Worm (Caenorhabditis elegans) whole organism, L4 larva: ENCODE results near the gene inft-2.

Experiments used
- F10B5.3 ChIP-seq: sonication (generic microtip); optimal IDR thresholded peaks from 2 replicates; lab custom pipeline; 2016; ENCODE audit warnings: mild to moderate bottlenecking, missing genetic modification characterization, missing compliant biosample characterization
- F37D6.2 ChIP-seq: sonication (generic microtip); optimal IDR thresholded peaks from 2 replicates; lab custom pipeline; 2016; ENCODE audit warnings: mild to moderate bottlenecking, missing genetic modification characterization, missing compliant biosample characterization
- F44E2.7 ChIP-seq: fragments of 200-800 bp; sonication (Bioruptor generic); IDR thresholded peaks from 2 replicates; pipeline ENCODE4 v2.1.2; 2022; ENCODE audit warnings: missing genetic modification characterization, missing compliant biosample characterization
- Y48G9A.11 ChIP-seq: fragments of 200-800 bp; sonication (Bioruptor generic); IDR thresholded peaks from 2 replicates; pipeline ENCODE4 v1.3.6; 2022; ENCODE audit warnings: missing genetic modification reagents, missing genetic modification characterization, missing compliant biosample characterization
- ZK337.2 ChIP-seq: fragments of 200-800 bp; sonication (Bioruptor generic); IDR thresholded peaks from 2 replicates; pipeline ENCODE4 v1.3.6; 2022; ENCODE audit warnings: missing genetic modification reagents, missing genetic modification characterization, missing compliant biosample characterization
- ZK546.5 ChIP-seq, 2 experiments: sonication (generic microtip); optimal IDR thresholded peaks; 2 replicates each; lab custom pipeline; 2017; ENCODE audit warnings: missing biosample characterization in 2 of 2, missing genetic modification characterization in 2 of 2
- aly-2 ChIP-seq: sonication (generic microtip); optimal IDR thresholded peaks from 2 replicates; lab custom pipeline; 2018; ENCODE audit warnings: missing biosample characterization, missing genetic modification characterization
- ama-1 ChIP-seq: fragments of 150-350 bp; optimal IDR thresholded peaks from 2 replicates; lab custom pipeline; 2014; ENCODE audit warnings: inconsistent platforms, mixed read lengths
- arid-1 ChIP-seq: fragments of 200-800 bp; sonication (Bioruptor generic); conservative IDR thresholded peaks from 2 replicates; pipeline ENCODE4 v1.3.6; 2022; ENCODE audit warnings: missing genetic modification reagents, missing genetic modification characterization, missing compliant biosample characterization
- attf-4 ChIP-seq: sonication (generic microtip); optimal IDR thresholded peaks from 3 replicates; lab custom pipeline; 2017; ENCODE audit warnings: missing biosample characterization, missing genetic modification characterization
- ceh-28 ChIP-seq: fragments of 150-350 bp; optimal IDR thresholded peaks from 2 replicates; lab custom pipeline; 2014; ENCODE audit warnings: missing biosample characterization, missing genetic modification reagents, missing genetic modification characterization
- ceh-62 ChIP-seq: sonication (generic microtip); optimal IDR thresholded peaks from 2 replicates; lab custom pipeline; 2017; ENCODE audit warnings: missing biosample characterization, missing genetic modification characterization
- daf-12 ChIP-seq: fragments of 150-350 bp; optimal IDR thresholded peaks from 2 replicates; lab custom pipeline; 2014; ENCODE audit warnings: missing biosample characterization, missing genetic modification reagents, missing genetic modification characterization
- daf-16 ChIP-seq, 3 experiments: sonication (generic microtip); optimal IDR thresholded peaks; 2 replicates each; lab custom pipeline; 2016 to 2017; ENCODE audit warnings: missing genetic modification characterization in 3 of 3, missing genetic modification reagents in 3 of 3, mild to moderate bottlenecking in 2 of 3, missing compliant biosample characterization in 2 of 3, missing biosample characterization in 1 of 3, moderate library complexity in 1 of 3
- daf-19 ChIP-seq: fragments of 200-800 bp; sonication (Bioruptor generic); conservative IDR thresholded peaks from 2 replicates; pipeline ENCODE4 v1.3.6; 2022; ENCODE audit warnings: missing genetic modification characterization, missing compliant biosample characterization
- dmd-6 ChIP-seq: fragments of 200-800 bp; sonication (Bioruptor generic); IDR thresholded peaks from 2 replicates; pipeline ENCODE4 v1.3.6; 2022; ENCODE audit warnings: missing genetic modification reagents, missing genetic modification characterization, missing compliant biosample characterization
- dmd-9 ChIP-seq: fragments of 200-800 bp; sonication (Bioruptor generic); IDR thresholded peaks from 2 replicates; pipeline ENCODE4 v1.3.6; 2022; ENCODE audit warnings: missing genetic modification reagents, missing genetic modification characterization, missing compliant biosample characterization
- dpl-1 ChIP-seq: fragments of 150-350 bp; optimal IDR thresholded peaks from 2 replicates; lab custom pipeline; 2014; ENCODE audit warnings: missing biosample characterization, missing genetic modification reagents, missing genetic modification characterization
- dve-1 ChIP-seq: sonication (generic microtip); optimal IDR thresholded peaks from 2 replicates; lab custom pipeline; 2017; ENCODE audit warnings: antibody characterized with exemption, mild to moderate bottlenecking, missing genetic modification characterization, missing compliant biosample characterization; ENCODE audit not compliant: insufficient read depth
- fos-1 ChIP-seq: fragments of 150-350 bp; optimal IDR thresholded peaks from 2 replicates; lab custom pipeline; 2014; ENCODE audit warnings: missing biosample characterization, missing genetic modification characterization
- gei-8 ChIP-seq: fragments of 200-800 bp; sonication (Bioruptor generic); optimal IDR thresholded peaks from 2 replicates; lab custom pipeline; 2018; ENCODE audit warnings: mild to moderate bottlenecking, missing genetic modification characterization, missing compliant biosample characterization
- hlh-11 ChIP-seq: fragments of 200-800 bp; sonication (Bioruptor generic); optimal IDR thresholded peaks from 2 replicates; lab custom pipeline; 2018; ENCODE audit warnings: mild to moderate bottlenecking, missing genetic modification characterization, missing compliant biosample characterization
- jun-1 ChIP-seq: fragments of 150-350 bp; optimal IDR thresholded peaks from 2 replicates; lab custom pipeline; 2014; ENCODE audit warnings: missing biosample characterization, missing genetic modification reagents, missing genetic modification characterization
- lim-7 ChIP-seq: fragments of 200-800 bp; sonication (Bioruptor generic); IDR thresholded peaks from 2 replicates; pipeline ENCODE4 v1.3.6; 2022; ENCODE audit warnings: missing genetic modification characterization, missing compliant biosample characterization
- lin-15B ChIP-seq: fragments of 150-350 bp; sonication (generic microtip); optimal IDR thresholded peaks from 3 replicates; lab custom pipeline; 2014; ENCODE audit warnings: missing biosample characterization, missing genetic modification characterization
- lin-39 ChIP-seq: fragments of 150-350 bp; optimal IDR thresholded peaks from 2 replicates; lab custom pipeline; 2014; ENCODE audit warnings: missing biosample characterization, missing genetic modification reagents, missing genetic modification characterization
- lsy-2 ChIP-seq, 2 experiments: fragments of 150-350 bp in 1 of 2; sonication (generic microtip) in 1 of 2; optimal IDR thresholded peaks; 2 replicates each; lab custom pipeline; 2014 to 2017; ENCODE audit warnings: missing biosample characterization in 2 of 2, missing genetic modification characterization in 2 of 2
- madf-5 ChIP-seq, 2 experiments: fragments of 200-800 bp; sonication (Bioruptor generic); IDR thresholded peaks; 2 replicates each; pipeline ENCODE4 v1.3.6; 2022; ENCODE audit warnings: missing compliant biosample characterization in 2 of 2, missing genetic modification characterization in 2 of 2
- madf-9 ChIP-seq: fragments of 200-800 bp; sonication (Bioruptor generic); conservative IDR thresholded peaks from 2 replicates; pipeline ENCODE4 v1.3.6; 2022; ENCODE audit warnings: missing genetic modification reagents, missing genetic modification characterization, missing compliant biosample characterization
- mdt-29 ChIP-seq: fragments of 200-800 bp; sonication (Bioruptor generic); IDR thresholded peaks from 2 replicates; pipeline ENCODE4 v1.3.6; 2022; ENCODE audit warnings: missing genetic modification reagents, missing genetic modification characterization, missing compliant biosample characterization
- mes-2 ChIP-seq: sonication (generic microtip); optimal IDR thresholded peaks from 2 replicates; lab custom pipeline; 2016; ENCODE audit warnings: missing genotype, mild to moderate bottlenecking, missing genetic modification characterization, missing compliant biosample characterization; ENCODE audit not compliant: poor library complexity, severe bottlenecking
- mxl-3 ChIP-seq: fragments of 200-800 bp; sonication (Bioruptor generic); optimal IDR thresholded peaks from 2 replicates; lab custom pipeline; 2018; ENCODE audit warnings: mild to moderate bottlenecking, missing genetic modification characterization, missing compliant biosample characterization
- nhr-10 ChIP-seq: fragments of 150-350 bp; optimal IDR thresholded peaks from 2 replicates; lab custom pipeline; 2014; ENCODE audit warnings: missing biosample characterization, missing genetic modification characterization
- nhr-11 ChIP-seq: fragments of 150-350 bp; optimal IDR thresholded peaks from 2 replicates; lab custom pipeline; 2014; ENCODE audit warnings: missing biosample characterization, missing genetic modification characterization
- nhr-28 ChIP-seq: fragments of 150-350 bp; optimal IDR thresholded peaks from 2 replicates; lab custom pipeline; 2014; ENCODE audit warnings: missing biosample characterization, missing genetic modification characterization
- nhr-42 ChIP-seq: fragments of 200-800 bp; sonication (Bioruptor generic); IDR thresholded peaks from 2 replicates; pipeline ENCODE4 v1.3.6; 2022; ENCODE audit warnings: missing genetic modification characterization, missing compliant biosample characterization
- nhr-6 ChIP-seq: fragments of 150-350 bp; optimal IDR thresholded peaks from 2 replicates; lab custom pipeline; 2014; ENCODE audit warnings: missing biosample characterization, missing genetic modification characterization
- nhr-77 ChIP-seq: fragments of 150-350 bp; optimal IDR thresholded peaks from 2 replicates; lab custom pipeline; 2014; ENCODE audit warnings: missing biosample characterization, missing genetic modification characterization
- pha-4 ChIP-seq, 2 experiments: fragments of 150-350 bp in 1 of 2; fragments of 200-800 bp in 1 of 2; sonication (Bioruptor generic) in 1 of 2; IDR thresholded peaks in 1 of 2; optimal IDR thresholded peaks in 1 of 2; 2 replicates each; pipeline versions ENCODE4 v1.3.6 to Lab custom; 2014 to 2022; ENCODE audit warnings: missing genetic modification characterization in 2 of 2, missing genetic modification reagents in 2 of 2, missing biosample characterization in 1 of 2, missing compliant biosample characterization in 1 of 2
- saeg-2 ChIP-seq: fragments of 200-800 bp; sonication (Bioruptor generic); IDR thresholded peaks from 2 replicates; pipeline ENCODE4 v1.3.6; 2022; ENCODE audit warnings: missing genetic modification reagents, missing genetic modification characterization, missing compliant biosample characterization
- sdz-12 ChIP-seq: fragments of 200-800 bp; sonication (Bioruptor generic); optimal IDR thresholded peaks from 2 replicates; lab custom pipeline; 2018; ENCODE audit warnings: mild to moderate bottlenecking, missing genetic modification characterization, missing compliant biosample characterization
- snpc-1.2 ChIP-seq: fragments of 200-800 bp; sonication (Bioruptor generic); IDR thresholded peaks from 2 replicates; pipeline ENCODE4 v1.3.6; 2022; ENCODE audit warnings: missing genetic modification reagents, missing genetic modification characterization, missing compliant biosample characterization
- snpc-4 ChIP-seq: fragments of 150-350 bp; optimal IDR thresholded peaks from 2 replicates; lab custom pipeline; 2014; ENCODE audit warnings: missing biosample characterization, missing genetic modification characterization
- spr-3 ChIP-seq: fragments of 200-800 bp; sonication (Bioruptor generic); optimal IDR thresholded peaks from 2 replicates; lab custom pipeline; 2018; ENCODE audit warnings: mild to moderate bottlenecking, missing genetic modification characterization, missing compliant biosample characterization
- tag-97 ChIP-seq: fragments of 200-800 bp; sonication (Bioruptor generic); IDR thresholded peaks from 2 replicates; pipeline ENCODE4 v1.3.6; 2022; ENCODE audit warnings: missing genetic modification characterization, missing compliant biosample characterization
- unc-130 ChIP-seq: sonication (generic microtip); optimal IDR thresholded peaks from 2 replicates; lab custom pipeline; 2016; ENCODE audit warnings: missing genetic modification reagents, missing genetic modification characterization, missing compliant biosample characterization
- unc-39 ChIP-seq: sonication (generic microtip); optimal IDR thresholded peaks from 2 replicates; lab custom pipeline; 2017; ENCODE audit warnings: missing biosample characterization, missing genetic modification characterization
- unc-62 ChIP-seq, 3 experiments: fragments of 150-350 bp in 1 of 3; sonication (generic microtip); optimal IDR thresholded peaks in 2 of 3; peaks in 1 of 3; 1 replicate in 1 of 3; 2 replicates in 2 of 3; lab custom pipeline; 2014 to 2017; ENCODE audit warnings: missing biosample characterization in 3 of 3, missing genetic modification characterization in 3 of 3, missing genetic modification reagents in 3 of 3, missing genotype in 1 of 3
- zfp-2 ChIP-seq: sonication (generic microtip); optimal IDR thresholded peaks from 2 replicates; lab custom pipeline; 2016; ENCODE audit warnings: mild to moderate bottlenecking, missing genetic modification characterization, missing compliant biosample characterization
- ztf-11 ChIP-seq: fragments of 150-350 bp; optimal IDR thresholded peaks from 2 replicates; lab custom pipeline; 2014; ENCODE audit warnings: missing biosample characterization, missing genetic modification characterization

inft-2 gene

DNA sequence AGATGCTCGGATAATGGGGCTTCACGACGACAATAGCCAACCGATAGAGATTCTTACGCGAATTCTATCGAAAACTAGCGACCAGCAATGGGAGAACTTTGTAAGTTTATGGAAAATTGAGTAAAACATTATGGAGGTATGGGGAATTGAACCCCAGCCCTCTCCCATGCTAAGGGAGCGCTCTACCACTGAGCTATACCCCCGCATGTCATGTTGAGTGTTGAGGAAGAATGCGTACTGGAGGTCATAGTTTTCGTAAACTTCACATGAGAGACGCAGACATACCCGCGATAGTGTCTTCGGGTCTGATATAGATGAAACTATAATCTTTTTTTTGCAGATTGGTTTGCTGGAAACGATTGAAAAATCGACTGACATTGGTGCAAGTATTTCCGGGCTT, 1.3 kb downstream of the inft-2 start (continued):
- TF ChIP-seq tag-97 (GFP tag; lab: Robert Waterston, UW) (no peak), nhr-28 (tag; lab: Kevin White, UChicago) (peak; percentile 72), daf-16 (GFP tag; optimal IDR thresholded peaks at IDR 0.05; lab: Kevin White, UChicago) (peak; percentile 46 to 88), daf-16 (tag; optimal IDR thresholded peaks at IDR 0.05; lab: Kevin White, UChicago) (peak; percentile 65), lin-39 (no peak), Y48G9A.11 (GFP tag; lab: Robert Waterston, UW) (no peak), F10B5.3 (peak; percentile 65), jun-1 (tag; lab: Kevin White, UChicago) (no peak), dpl-1 (GFP tag; lab: Kevin White, UChicago) (peak; percentile 46), ZK337.2 (GFP tag; lab: Robert Waterston, UW) (0 out of 2 replicates have a peak, but pooled peaks have one; percentile 49), snpc-4 (tag; lab: Kevin White, UChicago) (no peak), hlh-11 (tag; lab: Kevin White, UChicago) (peak; percentile 64), unc-62 (GFP tag; optimal IDR thresholded peaks at IDR 0.05 in 1 of 2; lab: Kevin White, UChicago) (no peak), unc-62 (tag; optimal IDR thresholded peaks at IDR 0.05; lab: Kevin White, UChicago) (no peak), ZK546.5 (tag; optimal IDR thresholded peaks at IDR 0.05; lab: Kevin White, UChicago) (no peak), nhr-77 (tag; lab: Kevin White, UChicago) (peak; percentile 63), lsy-2 (tag; optimal IDR thresholded peaks at IDR 0.05; lab: Kevin White, UChicago) (no peak), ceh-28 (tag; lab: Kevin White, UChicago) (no peak), madf-5 (GFP tag; IDR thresholded peaks at IDR 0.05; lab: Robert Waterston, UW) (peak in 1 of 2 experiments; percentile 8; a peak in 1 of 4 replicates), nhr-10 (no peak), aly-2 (peak; percentile 28), sdz-12 (GFP tag; lab: Kevin White, UChicago) (no peak), ztf-11 (tag; lab: Kevin White, UChicago) (no peak), spr-3 (GFP tag; lab: Kevin White, UChicago) (peak; percentile 86), ama-1 (lab: Kevin White, UChicago) (no peak), attf-4 (tag; lab: Kevin White, UChicago) (no peak), nhr-6 (peak; percentile 61), daf-19 (GFP tag; lab: Robert Waterston, UW) (peak; percentile 94), daf-12 (tag; lab: Kevin White, UChicago) (no peak), lim-7 (peak; percentile 95), zfp-2 (no peak), gei-8 (GFP tag; lab: Kevin White, UChicago) (peak; percentile 62), dmd-9 (GFP tag; lab: Robert Waterston, UW) (0 out of 2 replicates have a peak, but pooled peaks have one; percentile 41), saeg-2 (GFP tag; lab: Robert Waterston, UW) (no peak), snpc-1.2 (GFP tag; lab: Robert Waterston, UW) (peak; percentile 83), pha-4 (GFP tag; IDR thresholded peaks at IDR 0.05; lab: Robert Waterston, UW) (peak; percentile 92), pha-4 (tag; optimal IDR thresholded peaks at IDR 0.05; lab: Kevin White, UChicago) (no peak), arid-1 (GFP tag; lab: Robert Waterston, UW) (peak; percentile 81), mxl-3 (peak; percentile 64), nhr-42 (0 out of 2 replicates have a peak, but pooled peaks have one; percentile 48), madf-9 (GFP tag; lab: Robert Waterston, UW) (peak; percentile 53; the same call in 1 of the 2 replicates), fos-1 (tag; lab: Kevin White, UChicago) (no peak), mes-2 (peak; percentile 76), dmd-6 (GFP tag; lab: Robert Waterston, UW) (peak; percentile 65), F37D6.2 (peak; percentile 52), ceh-62 (no peak), F44E2.7 (GFP tag; lab: Robert Waterston, UW) (0 out of 2 replicates have a peak, but pooled peaks have one; percentile 61), nhr-11 (no peak), unc-39 (tag; lab: Kevin White, UChicago) (no peak), dve-1 (tag; lab: Kevin White, UChicago) (peak; percentile 80), mdt-29 (GFP tag; lab: Robert Waterston, UW) (0 out of 2 replicates have a peak, but pooled peaks have one; percentile 17), lin-15B (no peak), unc-130 (peak; percentile 50)
